Worm (Caenorhabditis elegans): ENCODE results near the gene unc-103.

unc-103 gene

ce11 chrIII:4099884-4100596 lies 15.1 kb upstream of the unc-103 start (continued):
- TF ChIP-seq dve-1 (tag; optimal IDR thresholded peaks at IDR 0.05; ENCODE audit: insufficient read depth) (peak; percentile 56), hmg-1.1 (GFP tag; IDR thresholded peaks at IDR 0.05) (peak; percentile 14; the same call in 1 of the 2 replicates), nhr-42 (GFP tag; IDR thresholded peaks at IDR 0.05) (no peak), ceh-20 (GFP tag; IDR thresholded peaks at IDR 0.05) (peak; percentile 19; the same call in 1 of the 2 replicates), mes-2 (tag; optimal IDR thresholded peaks at IDR 0.05; ENCODE audit: poor library complexity, severe bottlenecking) (peak; percentile 31), daf-19 (GFP tag; conservative IDR thresholded peaks at IDR 0.05) (no peak), lin-13 (GFP tag; optimal IDR thresholded peaks at IDR 0.05) (peak; percentile 30), dmd-6 (GFP tag; IDR thresholded peaks at IDR 0.05) (peak; percentile 32), pqm-1 (tag; optimal IDR thresholded peaks at IDR 0.05) (no peak), F37D6.2 (tag; optimal IDR thresholded peaks at IDR 0.05) (no peak), ctbp-1 (GFP tag; IDR thresholded peaks at IDR 0.05) (no peak), T20F7.1 (GFP tag; optimal IDR thresholded peaks at IDR 0.05) (peak; percentile 39), vab-7 (GFP tag; IDR thresholded peaks at IDR 0.05) (no peak), nhr-102 (tag; optimal IDR thresholded peaks at IDR 0.05) (no peak), zfp-3 (GFP tag; conservative IDR thresholded peaks at IDR 0.05) (no peak), tag-97 (GFP tag; IDR thresholded peaks at IDR 0.05) (no peak), unc-62 (GFP tag; optimal IDR thresholded peaks at IDR 0.05 in 1 of 2) (peak in 1 of 2 experiments; percentile 79), unc-62 (tag; optimal IDR thresholded peaks at IDR 0.05) (no peak), zip-2 (tag; optimal IDR thresholded peaks at IDR 0.05) (no peak), Y48G9A.11 (GFP tag; IDR thresholded peaks at IDR 0.05) (no peak), nhr-10 (tag; optimal IDR thresholded peaks at IDR 0.05) (no peak), ces-1 (GFP tag; optimal IDR thresholded peaks at IDR 0.05) (no peak), F44E2.7 (GFP tag; IDR thresholded peaks at IDR 0.05) (no peak), duxl-1 (tag; optimal IDR thresholded peaks at IDR 0.05; ENCODE audit: poor library complexity) (peak; percentile 4), nhr-25 (tag; optimal IDR thresholded peaks at IDR 0.05; ENCODE audit: borderline replicate concordance, insufficient read depth) (peak; percentile 85), ama-1 (optimal IDR thresholded peaks at IDR 0.05) (no peak), cey-2 (tag; optimal IDR thresholded peaks at IDR 0.05; ENCODE audit: borderline replicate concordance, insufficient read depth) (peak; percentile 70), madf-9 (GFP tag; conservative IDR thresholded peaks at IDR 0.05) (no peak), arid-1 (GFP tag; conservative IDR thresholded peaks at IDR 0.05) (no peak), lir-3 (tag; optimal IDR thresholded peaks at IDR 0.05) (no peak), skn-1 (tag; optimal IDR thresholded peaks at IDR 0.05) (no peak), attf-4 (tag; optimal IDR thresholded peaks at IDR 0.05) (no peak), daf-12 (tag; optimal IDR thresholded peaks at IDR 0.05) (no peak), nhr-237 (tag; optimal IDR thresholded peaks at IDR 0.05) (no peak), T26A8.4 (GFP tag; IDR thresholded peaks at IDR 0.05) (no peak), aly-2 (tag; optimal IDR thresholded peaks at IDR 0.05) (no peak), tra-1 (GFP tag; IDR thresholded peaks at IDR 0.05) (0 out of 2 replicates have a peak, but pooled peaks have one; percentile 32), snpc-1.2 (GFP tag; IDR thresholded peaks at IDR 0.05) (no peak), lin-15B (tag; optimal IDR thresholded peaks at IDR 0.05) (no peak), Y105C5A.15 (GFP tag; IDR thresholded peaks at IDR 0.05) (no peak), nhr-111 (GFP tag; optimal IDR thresholded peaks at IDR 0.05) (no peak), ceh-32 (tag; optimal IDR thresholded peaks at IDR 0.05; ENCODE audit: poor library complexity) (no peak), hlh-30 (tag; optimal IDR thresholded peaks at IDR 0.05; ENCODE audit: insufficient read depth) (peak; percentile 88), F49E8.2 (tag; optimal IDR thresholded peaks at IDR 0.05; ENCODE audit: borderline replicate concordance) (no peak), pha-4 (GFP tag; IDR thresholded peaks at IDR 0.05) (no peak), pha-4 (tag; optimal IDR thresholded peaks at IDR 0.05) (no peak), dpl-1 (GFP tag; optimal IDR thresholded peaks at IDR 0.05) (peak; percentile 29), daf-16 (GFP tag; optimal IDR thresholded peaks at IDR 0.05) (no peak), daf-16 (tag; optimal IDR thresholded peaks at IDR 0.05) (no peak), gei-8 (GFP tag; optimal IDR thresholded peaks at IDR 0.05) (no peak)

Measured in whole organism, L4 larva.